Fruit fly (Drosophila melanogaster): ENCODE results near the gene CG16826.

DNA sequence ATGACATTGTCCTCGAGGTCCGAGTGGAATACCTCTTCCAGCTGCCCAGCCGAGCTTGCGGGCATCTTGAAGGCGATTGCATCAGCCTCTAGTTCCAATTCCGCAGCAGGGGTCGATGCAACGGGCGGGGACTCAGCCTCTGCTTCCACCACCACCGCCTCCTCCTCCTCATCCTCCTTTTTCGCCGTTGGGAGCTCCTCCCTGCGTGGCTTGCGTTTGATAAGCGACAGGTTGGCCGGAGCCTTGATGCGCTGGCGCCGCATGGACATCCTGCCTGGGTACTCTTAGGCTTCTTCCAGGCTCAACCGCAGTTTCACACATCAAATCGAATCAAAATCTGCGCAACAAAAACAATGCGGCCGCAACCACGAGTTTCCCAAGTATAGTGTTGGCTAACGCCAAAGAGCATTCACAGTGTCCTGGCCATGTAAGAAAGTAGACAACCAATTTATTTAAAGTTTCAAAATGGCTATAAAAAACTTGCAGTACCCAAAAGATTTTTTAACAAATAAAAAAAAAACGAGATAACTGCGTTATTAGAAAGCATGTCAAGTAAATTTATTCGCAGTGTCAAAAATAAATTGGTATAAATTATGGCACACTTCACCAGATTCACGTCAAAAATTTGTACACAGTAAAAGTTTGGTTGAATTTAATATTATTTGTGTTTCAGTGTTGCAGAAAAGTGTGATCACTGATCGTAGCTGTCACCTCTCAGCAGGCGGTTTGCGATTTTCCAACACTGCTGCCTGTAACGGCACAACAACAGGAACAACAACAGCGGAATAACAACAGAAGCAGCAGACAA lies 26.1 kb downstream of the CG16826 start, which contains the start of the genes Bdp1 and CG6565:
- TF ChIP-seq ovo (GFP tag; optimal IDR thresholded peaks at IDR 0.05) (peak; percentile 97), Crg-1 (GFP tag; optimal IDR thresholded peaks at IDR 0.05) (peak; percentile 99), CG5204 (GFP tag; optimal IDR thresholded peaks at IDR 0.05) (peak; percentile 98), CG11617 (GFP tag; optimal IDR thresholded peaks at IDR 0.05) (peak; percentile 98), Clk (GFP tag; optimal IDR thresholded peaks at IDR 0.05) (peak; percentile 97), CG12768 (GFP tag; optimal IDR thresholded peaks at IDR 0.05) (peak; percentile 98)
